Worm (Caenorhabditis elegans) whole organism, young adult: Measurements from ENCODE around the gene mrps-7.

Experiments used
- B0261.1 ChIP-seq: sonication (generic microtip); optimal IDR thresholded peaks from 2 replicates; lab custom pipeline; 2016; ENCODE audit warnings: mild to moderate bottlenecking, missing genetic modification characterization, moderate library complexity, missing compliant biosample characterization
- B0336.3 ChIP-seq: fragments of 200-800 bp; sonication (Bioruptor generic); IDR thresholded peaks from 2 replicates; pipeline ENCODE4 v1.3.6; 2022; ENCODE audit warnings: missing genetic modification characterization, missing compliant biosample characterization
- F10E7.11 ChIP-seq: sonication (generic microtip); optimal IDR thresholded peaks from 2 replicates; lab custom pipeline; 2017; ENCODE audit warnings: mild to moderate bottlenecking, missing genetic modification characterization, moderate library complexity, missing compliant biosample characterization
- F33H1.4 ChIP-seq: fragments of 200-800 bp; sonication (Bioruptor generic); IDR thresholded peaks from 2 replicates; pipeline ENCODE4 v1.3.6; 2022; ENCODE audit warnings: missing genetic modification reagents, missing genetic modification characterization, missing compliant biosample characterization
- F49E8.2 ChIP-seq: sonication (generic microtip); optimal IDR thresholded peaks from 3 replicates; lab custom pipeline; 2017; ENCODE audit warnings: missing genetic modification characterization, mild to moderate bottlenecking, missing compliant biosample characterization, antibody characterized with exemption, moderate library complexity; ENCODE audit not compliant: insufficient read depth
- F52B5.7 ChIP-seq: sonication (generic microtip); optimal IDR thresholded peaks from 2 replicates; lab custom pipeline; 2016; ENCODE audit warnings: mild to moderate bottlenecking, missing genetic modification characterization, missing compliant biosample characterization
- F55B11.4 ChIP-seq: sonication (generic microtip); optimal IDR thresholded peaks from 2 replicates; lab custom pipeline; 2016; ENCODE audit warnings: missing compliant biosample characterization, missing genetic modification characterization, borderline replicate concordance; ENCODE audit not compliant: insufficient read depth
- F57A8.1 ChIP-seq: fragments of 200-800 bp; sonication (Bioruptor generic); optimal IDR thresholded peaks from 2 replicates; lab custom pipeline; 2018; ENCODE audit warnings: mild to moderate bottlenecking, missing genetic modification characterization, moderate library complexity, missing compliant biosample characterization
- Y53F4B.3 ChIP-seq: fragments of 200-800 bp; sonication (Bioruptor generic); IDR thresholded peaks from 2 replicates; pipeline ENCODE4 v1.3.6; 2022; ENCODE audit warnings: missing genetic modification reagents, missing genetic modification characterization, missing compliant biosample characterization
- Y53G8AR.9 ChIP-seq: fragments of 200-800 bp; sonication (Bioruptor generic); conservative IDR thresholded peaks from 2 replicates; pipeline ENCODE4 v1.3.6; 2022; ENCODE audit warnings: missing genetic modification reagents, missing genetic modification characterization, missing compliant biosample characterization
- Y67H2A.10 ChIP-seq: fragments of 200-800 bp; sonication (Bioruptor generic); conservative IDR thresholded peaks from 2 replicates; pipeline ENCODE4 v1.3.6; 2022; ENCODE audit warnings: missing genetic modification reagents, missing genetic modification characterization, missing compliant biosample characterization
- Y95B8A.8 ChIP-seq: fragments of 200-800 bp; sonication (Bioruptor generic); IDR thresholded peaks from 2 replicates; pipeline ENCODE4 v1.3.6; 2022; ENCODE audit warnings: missing genetic modification reagents, missing genetic modification characterization, missing compliant biosample characterization
- akir-1 ChIP-seq: fragments of 200-800 bp; sonication (Bioruptor generic); optimal IDR thresholded peaks from 2 replicates; lab custom pipeline; 2018; ENCODE audit warnings: mild to moderate bottlenecking, missing genetic modification characterization, moderate library complexity, missing compliant biosample characterization
- ama-1 ChIP-seq, 3 experiments: fragments of 150-350 bp in 1 of 3; sonication (generic microtip) in 2 of 3; optimal IDR thresholded peaks; 2 replicates each; lab custom pipeline; 2014 to 2018; ENCODE audit warnings: missing biosample characterization in 2 of 3, missing genetic modification characterization in 2 of 3, missing genetic modification reagents in 2 of 3
- attf-3 ChIP-seq: fragments of 200-800 bp; sonication (Bioruptor generic); conservative IDR thresholded peaks from 2 replicates; pipeline ENCODE4 v1.3.6; 2022; ENCODE audit warnings: missing genetic modification reagents, missing genetic modification characterization, missing compliant biosample characterization
- bed-1 ChIP-seq: fragments of 200-800 bp; sonication (Bioruptor generic); IDR thresholded peaks from 2 replicates; pipeline ENCODE4 v1.3.6; 2022; ENCODE audit warnings: missing genetic modification reagents, missing genetic modification characterization, missing compliant biosample characterization
- ceh-27 ChIP-seq: fragments of 200-800 bp; sonication (Bioruptor generic); optimal IDR thresholded peaks from 2 replicates; lab custom pipeline; 2018; ENCODE audit warnings: mild to moderate bottlenecking, missing genetic modification characterization, moderate library complexity, missing compliant biosample characterization
- ceh-40 ChIP-seq: fragments of 200-800 bp; sonication (Bioruptor generic); IDR thresholded peaks from 2 replicates; pipeline ENCODE4 v1.3.6; 2022; ENCODE audit warnings: missing genetic modification characterization, missing compliant biosample characterization
- dpff-1 ChIP-seq: sonication (generic microtip); optimal IDR thresholded peaks from 2 replicates; lab custom pipeline; 2017; ENCODE audit warnings: mild to moderate bottlenecking, missing genetic modification characterization, missing compliant biosample characterization
- dpl-1 ChIP-seq: fragments of 150-350 bp; optimal IDR thresholded peaks from 2 replicates; lab custom pipeline; 2014; ENCODE audit warnings: missing biosample characterization, missing genetic modification reagents, missing genetic modification characterization
- egl-18 ChIP-seq: fragments of 200-800 bp; sonication (Bioruptor generic); IDR thresholded peaks from 2 replicates; pipeline ENCODE4 v1.3.6; 2022; ENCODE audit warnings: missing genetic modification reagents, missing genetic modification characterization, missing compliant biosample characterization
- egl-44 ChIP-seq: fragments of 200-800 bp; sonication (Bioruptor generic); IDR thresholded peaks from 2 replicates; pipeline ENCODE4 v1.3.6; 2022; ENCODE audit warnings: missing genetic modification reagents, missing genetic modification characterization, missing compliant biosample characterization
- fkh-3 ChIP-seq: sonication (generic microtip); optimal IDR thresholded peaks from 2 replicates; lab custom pipeline; 2016; ENCODE audit warnings: mild to moderate bottlenecking, missing genetic modification characterization, missing compliant biosample characterization
- hlh-26 ChIP-seq: fragments of 200-800 bp; sonication (Bioruptor generic); conservative IDR thresholded peaks from 2 replicates; pipeline ENCODE4 v1.3.6; 2022; ENCODE audit warnings: missing genetic modification reagents, missing genetic modification characterization, missing compliant biosample characterization
- hsf-1 ChIP-seq: fragments of 200-800 bp; sonication (Bioruptor generic); IDR thresholded peaks from 2 replicates; pipeline ENCODE4 v1.3.6; 2022; ENCODE audit warnings: missing genetic modification reagents, missing genetic modification characterization, missing compliant biosample characterization
- lin-35 ChIP-seq, 3 experiments: fragments of 150-350 bp in 2 of 3; sonication (generic microtip) in 1 of 3; optimal IDR thresholded peaks; 2 replicates each; lab custom pipeline; 2014 to 2018; ENCODE audit warnings: missing biosample characterization in 3 of 3, missing genetic modification characterization in 3 of 3, missing genetic modification reagents in 3 of 3
- lin-40 ChIP-seq: sonication (generic microtip); optimal IDR thresholded peaks from 2 replicates; lab custom pipeline; 2016; ENCODE audit warnings: missing genetic modification characterization, mild to moderate bottlenecking, missing compliant biosample characterization, missing genotype, missing genetic modification reagents
- madf-8 ChIP-seq: fragments of 200-800 bp; sonication (Bioruptor generic); conservative IDR thresholded peaks from 2 replicates; pipeline ENCODE4 v1.3.6; 2022; ENCODE audit warnings: missing genetic modification reagents, missing genetic modification characterization, missing compliant biosample characterization
- mel-28 ChIP-seq: sonication (generic microtip); optimal IDR thresholded peaks from 2 replicates; lab custom pipeline; 2016; ENCODE audit warnings: borderline replicate concordance, mild to moderate bottlenecking, missing genetic modification characterization, missing compliant biosample characterization
- nfya-1 ChIP-seq: sonication (generic microtip); optimal IDR thresholded peaks from 2 replicates; lab custom pipeline; 2017; ENCODE audit warnings: antibody characterized with exemption, missing compliant biosample characterization, missing genetic modification characterization, borderline replicate concordance; ENCODE audit not compliant: insufficient read depth
- nhr-120 ChIP-seq: fragments of 200-800 bp; sonication (Bioruptor generic); IDR thresholded peaks from 2 replicates; pipeline ENCODE4 v1.3.6; 2022; ENCODE audit warnings: missing genetic modification characterization, missing compliant biosample characterization
- nhr-27 ChIP-seq: fragments of 200-800 bp; sonication (Bioruptor generic); optimal IDR thresholded peaks from 2 replicates; lab custom pipeline; 2018; ENCODE audit warnings: mild to moderate bottlenecking, missing genetic modification characterization, moderate library complexity, missing compliant biosample characterization
- nhr-90 ChIP-seq: sonication (generic microtip); optimal IDR thresholded peaks from 2 replicates; lab custom pipeline; 2016; ENCODE audit warnings: missing genotype, mild to moderate bottlenecking, missing genetic modification characterization, missing compliant biosample characterization
- pbrm-1 ChIP-seq: fragments of 200-800 bp; sonication (Bioruptor generic); IDR thresholded peaks from 2 replicates; pipeline ENCODE4 v1.3.6; 2022; ENCODE audit warnings: missing genetic modification reagents, missing genetic modification characterization, missing compliant biosample characterization
- rcor-1 ChIP-seq: fragments of 200-800 bp; sonication (Bioruptor generic); IDR thresholded peaks from 2 replicates; pipeline ENCODE4 v1.3.6; 2022; ENCODE audit warnings: missing genetic modification reagents, missing genetic modification characterization, missing compliant biosample characterization
- rec-8 ChIP-seq, 2 experiments: sonication (generic microtip); optimal IDR thresholded peaks; 2 replicates each; lab custom pipeline; 2016; ENCODE audit warnings: mild to moderate bottlenecking in 2 of 2, missing genetic modification characterization in 2 of 2, missing genetic modification reagents in 2 of 2, missing genotype in 2 of 2, missing biosample characterization in 1 of 2, missing compliant biosample characterization in 1 of 2, moderate library complexity in 1 of 2
- sdz-38 ChIP-seq: sonication (generic microtip); optimal IDR thresholded peaks from 2 replicates; lab custom pipeline; 2016; ENCODE audit warnings: missing genotype, missing genetic modification characterization, missing compliant biosample characterization
- snpc-1.1 ChIP-seq: sonication (generic microtip); optimal IDR thresholded peaks from 2 replicates; lab custom pipeline; 2017; ENCODE audit warnings: missing genetic modification characterization, mild to moderate bottlenecking, missing compliant biosample characterization, antibody characterized with exemption, moderate library complexity, missing genotype, missing genetic modification reagents; ENCODE audit not compliant: insufficient read depth
- snpc-3.4 ChIP-seq: sonication (generic microtip); optimal IDR thresholded peaks from 2 replicates; lab custom pipeline; 2017; ENCODE audit warnings: missing genetic modification characterization, mild to moderate bottlenecking, missing compliant biosample characterization, antibody characterized with exemption, moderate library complexity, missing genotype, missing genetic modification reagents
- snpc-4 ChIP-seq, 5 experiments: fragments of 150-350 bp in 1 of 5; sonication (generic microtip) in 4 of 5; optimal IDR thresholded peaks; 2 replicates each; lab custom pipeline; 2014 to 2018; ENCODE audit warnings: missing genetic modification characterization in 5 of 5, missing biosample characterization in 3 of 5, antibody characterized with exemption in 2 of 5, mild to moderate bottlenecking in 2 of 5, missing compliant biosample characterization in 2 of 5, missing genotype in 2 of 5, moderate library complexity in 2 of 5, missing genetic modification reagents in 1 of 5
- tbp1 ChIP-seq: fragments of 200-800 bp; sonication (Bioruptor generic); optimal IDR thresholded peaks from 2 replicates; lab custom pipeline; 2018; ENCODE audit warnings: mild to moderate bottlenecking, missing genetic modification characterization, missing compliant biosample characterization
- unc-62 ChIP-seq: fragments of 150-350 bp; optimal IDR thresholded peaks from 2 replicates; lab custom pipeline; 2014; ENCODE audit warnings: missing biosample characterization, missing genetic modification reagents, missing genetic modification characterization
- xnd-1 ChIP-seq: sonication (generic microtip); optimal IDR thresholded peaks from 2 replicates; lab custom pipeline; 2016; ENCODE audit warnings: missing genotype, missing genetic modification reagents, missing genetic modification characterization, missing compliant biosample characterization
- zfh-2 ChIP-seq: fragments of 200-800 bp; sonication (Bioruptor generic); conservative IDR thresholded peaks from 2 replicates; pipeline ENCODE4 v1.3.6; 2022; ENCODE audit warnings: missing genetic modification reagents, missing genetic modification characterization, missing compliant biosample characterization
- ztf-26 ChIP-seq: sonication (generic microtip); optimal IDR thresholded peaks from 2 replicates; lab custom pipeline; 2017; ENCODE audit warnings: missing genetic modification characterization, missing compliant biosample characterization
- ztf-28 ChIP-seq: fragments of 200-800 bp; sonication (Bioruptor generic); IDR thresholded peaks from 2 replicates; pipeline ENCODE4 v1.3.6; 2022; ENCODE audit warnings: missing genetic modification reagents, missing genetic modification characterization, missing compliant biosample characterization

Gene mrps-7

DNA sequence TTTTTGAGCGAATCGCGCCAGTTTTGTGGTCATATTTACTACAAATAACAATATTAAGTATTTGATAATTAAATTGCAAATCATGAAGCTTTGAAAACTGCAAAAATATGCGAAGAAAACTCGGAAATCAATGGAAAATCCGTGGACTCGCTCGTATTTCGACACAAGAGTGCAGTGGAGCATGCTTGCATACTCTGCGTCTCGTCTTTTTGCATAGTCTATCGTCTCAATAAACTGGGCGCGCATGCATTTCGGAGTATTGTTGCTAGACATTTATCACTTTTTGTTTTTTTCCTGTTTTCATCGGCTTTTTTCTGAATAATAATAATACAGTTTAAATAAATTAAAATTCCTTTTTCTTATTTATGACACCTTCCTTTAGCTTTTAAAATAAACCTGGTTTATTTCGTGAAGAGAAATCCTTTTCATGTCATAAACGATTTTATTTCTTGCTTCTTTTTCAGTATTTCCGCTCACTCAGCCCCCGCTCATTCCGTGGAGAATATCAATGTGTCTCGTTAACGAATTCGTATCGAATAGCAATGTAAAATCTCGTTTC, at the start of gene mrps-7, which contains the start of gene Y57G11C.3:
TSS of gene mrps-7 (minus strand) at position 38 of the 559 bp plus-strand sequence.
TSS of gene Y57G11C.3 (plus strand) at position 509 of the 559 bp plus-strand sequence.
- TF ChIP-seq egl-44 (GFP tag; lab: Robert Waterston, UW) (no peak), xnd-1 (tag; lab: Kevin White, UChicago) (peak; percentile 12), snpc-3.4 (tag; lab: Kevin White, UChicago) (peak; percentile 36), dpff-1 (no peak), Y95B8A.8 (GFP tag; lab: Robert Waterston, UW) (no peak), hsf-1 (GFP tag; lab: Robert Waterston, UW) (no peak), snpc-4 (GFP tag; optimal IDR thresholded peaks at IDR 0.05; lab: Kevin White, UChicago) (peak; percentile 83), snpc-4 (tag; optimal IDR thresholded peaks at IDR 0.05; lab: Kevin White, UChicago) (peak; percentile 73 to 93 (median 86)), B0261.1 (tag; lab: Kevin White, UChicago) (no peak), rec-8 (tag; optimal IDR thresholded peaks at IDR 0.05; lab: Kevin White, UChicago) (no peak), F33H1.4 (GFP tag; lab: Robert Waterston, UW) (peak; percentile 56; the same call in 1 of the 2 replicates), snpc-1.1 (peak; percentile 60), tbp1 (GFP tag; lab: Kevin White, UChicago) (peak; percentile 72), akir-1 (GFP tag; lab: Kevin White, UChicago) (no peak), bed-1 (GFP tag; lab: Robert Waterston, UW) (no peak), ztf-26 (tag; lab: Kevin White, UChicago) (peak; percentile 63), unc-62 (GFP tag; lab: Kevin White, UChicago) (no peak), pbrm-1 (peak; percentile 79), F57A8.1 (GFP tag; lab: Kevin White, UChicago) (no peak), nhr-27 (tag; lab: Kevin White, UChicago) (no peak), sdz-38 (tag; lab: Kevin White, UChicago) (no peak), dpl-1 (GFP tag; lab: Kevin White, UChicago) (peak; percentile 18), B0336.3 (peak; percentile 68), mel-28 (tag; lab: Kevin White, UChicago) (no peak), hlh-26 (no peak), F49E8.2 (tag; lab: Kevin White, UChicago) (peak; percentile 67), egl-18 (GFP tag; lab: Robert Waterston, UW) (no peak), nfya-1 (tag; lab: Kevin White, UChicago) (no peak), F10E7.11 (tag; lab: Kevin White, UChicago) (no peak), ceh-27 (GFP tag; lab: Kevin White, UChicago) (peak; percentile 74), ztf-28 (GFP tag; lab: Robert Waterston, UW) (no peak), zfh-2 (GFP tag; lab: Robert Waterston, UW) (no peak), Y53G8AR.9 (GFP tag; lab: Robert Waterston, UW) (no peak; the same call in 1 of the 2 replicates), F52B5.7 (no peak), rcor-1 (GFP tag; lab: Robert Waterston, UW) (peak; percentile 83), Y67H2A.10 (GFP tag; lab: Robert Waterston, UW) (no peak), nhr-120 (no peak), ceh-40 (no peak), lin-40 (tag; lab: Kevin White, UChicago) (peak; percentile 89), fkh-3 (no peak), ama-1 (optimal IDR thresholded peaks at IDR 0.05; lab: Kevin White, UChicago) (peak; percentile 27), ama-1 (GFP tag; optimal IDR thresholded peaks at IDR 0.05; lab: Kevin White, UChicago) (no peak), Y53F4B.3 (GFP tag; lab: Robert Waterston, UW) (no peak), attf-3 (GFP tag; lab: Robert Waterston, UW) (peak; percentile 100), nhr-90 (tag; lab: Kevin White, UChicago) (no peak), madf-8 (GFP tag; lab: Robert Waterston, UW) (peak; percentile 56), F55B11.4 (no peak), lin-35 (GFP tag; optimal IDR thresholded peaks at IDR 0.05; lab: Kevin White, UChicago) (peak in 2 of 3 experiments; percentile 12 to 83)
